Worm (Caenorhabditis elegans): ENCODE results near the gene Y1A5A.1.

Gene Y1A5A.1

ce11 chrIII:3991362-3991761 is 4.9 kb upstream of the Y1A5A.1 start:
- TF ChIP-seq cog-1 (tag; optimal IDR thresholded peaks at IDR 0.05) (no peak), tab-1 (GFP tag; IDR thresholded peaks at IDR 0.05) (no peak), ztf-23 (GFP tag; IDR thresholded peaks at IDR 0.05) (no peak), flt-1 (GFP tag; IDR thresholded peaks at IDR 0.05) (no peak), ztf-29 (GFP tag; IDR thresholded peaks at IDR 0.05) (no peak), T22C8.4 (GFP tag; IDR thresholded peaks at IDR 0.05) (no peak), med-1 (GFP tag; optimal IDR thresholded peaks at IDR 0.05; ENCODE audit: insufficient read depth) (no peak), klf-2 (GFP tag; conservative IDR thresholded peaks at IDR 0.05) (no peak), ref-1 (GFP tag; conservative IDR thresholded peaks at IDR 0.05) (no peak)

- TF ChIP-seq flt-1 (GFP tag; IDR thresholded peaks at IDR 0.05) (no peak), T22C8.4 (GFP tag; IDR thresholded peaks at IDR 0.05) (no peak), med-1 (GFP tag; optimal IDR thresholded peaks at IDR 0.05; ENCODE audit: insufficient read depth) (no peak)
These were observed 1.3 kb upstream of the Y1A5A.1 start, which contains the start of gene C36E8.6 for ce11 chrIII:3987759-3988158. TSS of gene C36E8.6 (plus strand) at chrIII:3988059.

ce11 chrIII:3984049-3984484 is 2.4 kb downstream of the Y1A5A.1 start:
- TF ChIP-seq tab-1 (GFP tag; IDR thresholded peaks at IDR 0.05) (no peak), T22C8.4 (GFP tag; IDR thresholded peaks at IDR 0.05) (no peak), flt-1 (GFP tag; IDR thresholded peaks at IDR 0.05) (no peak), klf-2 (GFP tag; conservative IDR thresholded peaks at IDR 0.05) (no peak), cog-1 (tag; optimal IDR thresholded peaks at IDR 0.05) (no peak), med-1 (GFP tag; optimal IDR thresholded peaks at IDR 0.05; ENCODE audit: insufficient read depth) (no peak), ref-1 (GFP tag; conservative IDR thresholded peaks at IDR 0.05) (no peak), ztf-23 (GFP tag; IDR thresholded peaks at IDR 0.05) (no peak), ztf-29 (GFP tag; IDR thresholded peaks at IDR 0.05) (no peak)

- TF ChIP-seq ref-1 (GFP tag; conservative IDR thresholded peaks at IDR 0.05): no peak
- TF ChIP-seq T22C8.4 (GFP tag; IDR thresholded peaks at IDR 0.05): no peak
These were observed 6.4 kb downstream of the Y1A5A.1 start for ce11 chrIII:3979980-3980631.

- TF ChIP-seq med-1 (GFP tag; optimal IDR thresholded peaks at IDR 0.05; ENCODE audit: insufficient read depth) (no peak), T22C8.4 (GFP tag; IDR thresholded peaks at IDR 0.05) (no peak), klf-2 (GFP tag; conservative IDR thresholded peaks at IDR 0.05) (no peak), ztf-23 (GFP tag; IDR thresholded peaks at IDR 0.05) (no peak), cog-1 (tag; optimal IDR thresholded peaks at IDR 0.05) (no peak), tab-1 (GFP tag; IDR thresholded peaks at IDR 0.05) (no peak), flt-1 (GFP tag; IDR thresholded peaks at IDR 0.05) (no peak), ztf-29 (GFP tag; IDR thresholded peaks at IDR 0.05) (no peak), ref-1 (GFP tag; conservative IDR thresholded peaks at IDR 0.05) (no peak)
These were observed 8.0 kb downstream of the Y1A5A.1 start for ce11 chrIII:3978438-3978837.

- TF ChIP-seq T22C8.4 (GFP tag; IDR thresholded peaks at IDR 0.05): no peak
- TF ChIP-seq ref-1 (GFP tag; conservative IDR thresholded peaks at IDR 0.05): no peak
- no peak for TF ChIP-seq med-1 (GFP tag; optimal IDR thresholded peaks at IDR 0.05; ENCODE audit: insufficient read depth)
- no peak for TF ChIP-seq klf-2 (GFP tag; conservative IDR thresholded peaks at IDR 0.05)
- TF ChIP-seq tab-1 (GFP tag; IDR thresholded peaks at IDR 0.05): no peak
- TF ChIP-seq flt-1 (GFP tag; IDR thresholded peaks at IDR 0.05): no peak
- TF ChIP-seq ztf-23 (GFP tag; IDR thresholded peaks at IDR 0.05): no peak
- no peak for TF ChIP-seq ztf-29 (GFP tag; IDR thresholded peaks at IDR 0.05)
- TF ChIP-seq cog-1 (tag; optimal IDR thresholded peaks at IDR 0.05): no peak
These were observed 9.5 kb downstream of the Y1A5A.1 start for ce11 chrIII:3976992-3977391.

ce11 chrIII:3976291-3976690 is 10.2 kb downstream of the Y1A5A.1 start, which contains the start of gene msi-1:
TSS of gene msi-1 (minus strand) at chrIII:3976391.
- no peak for TF ChIP-seq tab-1 (GFP tag; IDR thresholded peaks at IDR 0.05)
- no peak for TF ChIP-seq T22C8.4 (GFP tag; IDR thresholded peaks at IDR 0.05)
- no peak for TF ChIP-seq ref-1 (GFP tag; conservative IDR thresholded peaks at IDR 0.05)
- TF ChIP-seq ztf-29 (GFP tag; IDR thresholded peaks at IDR 0.05): no peak
- TF ChIP-seq ztf-23 (GFP tag; IDR thresholded peaks at IDR 0.05): no peak
- TF ChIP-seq med-1 (GFP tag; optimal IDR thresholded peaks at IDR 0.05; ENCODE audit: insufficient read depth): no peak
- no peak for TF ChIP-seq flt-1 (GFP tag; IDR thresholded peaks at IDR 0.05)
- no peak for TF ChIP-seq klf-2 (GFP tag; conservative IDR thresholded peaks at IDR 0.05)
- TF ChIP-seq cog-1 (tag; optimal IDR thresholded peaks at IDR 0.05): no peak

- TF ChIP-seq med-1 (GFP tag; optimal IDR thresholded peaks at IDR 0.05; ENCODE audit: insufficient read depth) (no peak), klf-2 (GFP tag; conservative IDR thresholded peaks at IDR 0.05) (no peak), tab-1 (GFP tag; IDR thresholded peaks at IDR 0.05) (no peak), cog-1 (tag; optimal IDR thresholded peaks at IDR 0.05) (no peak), ztf-23 (GFP tag; IDR thresholded peaks at IDR 0.05) (no peak), T22C8.4 (GFP tag; IDR thresholded peaks at IDR 0.05) (no peak), flt-1 (GFP tag; IDR thresholded peaks at IDR 0.05) (no peak), ztf-29 (GFP tag; IDR thresholded peaks at IDR 0.05) (no peak), ref-1 (GFP tag; conservative IDR thresholded peaks at IDR 0.05) (no peak)
These were observed 11.5 kb downstream of the Y1A5A.1 start for ce11 chrIII:3975008-3975407.

ce11 chrIII:3974503-3974902 is 12.0 kb downstream of the Y1A5A.1 start:
- TF ChIP-seq med-1 (GFP tag; optimal IDR thresholded peaks at IDR 0.05; ENCODE audit: insufficient read depth): no peak
- TF ChIP-seq ztf-23 (GFP tag; IDR thresholded peaks at IDR 0.05): no peak
- TF ChIP-seq klf-2 (GFP tag; conservative IDR thresholded peaks at IDR 0.05): no peak
- TF ChIP-seq cog-1 (tag; optimal IDR thresholded peaks at IDR 0.05): no peak
- TF ChIP-seq T22C8.4 (GFP tag; IDR thresholded peaks at IDR 0.05): no peak

ce11 chrIII:3972687-3973086 is 13.8 kb downstream of the Y1A5A.1 start, which contains the start of gene R10E9.4:
TSS of gene R10E9.4 (minus strand) at chrIII:3972787.
- TF ChIP-seq klf-2 (GFP tag; conservative IDR thresholded peaks at IDR 0.05): no peak
- TF ChIP-seq ztf-23 (GFP tag; IDR thresholded peaks at IDR 0.05): no peak
